Fruit fly (Drosophila melanogaster) whole organism, embryonic: ENCODE results near the gene Amun.
A peak's percentile ranks its signal among the peaks of the same experiment; 100 is the strongest.

ENCODE experiments used
- Aef1 ChIP-seq: fragments of 200-800 bp; sonication (Bioruptor generic); IDR thresholded peaks from 3 replicates; pipeline ENCODE4 v1.3.6; 2022; ENCODE audit warnings: missing biosample characterization, missing genetic modification characterization
- CG10565 ChIP-seq: fragments of 200-800 bp; sonication (Bioruptor generic); optimal IDR thresholded peaks from 3 replicates; lab custom pipeline; 2016; ENCODE audit warnings: missing biosample characterization, mild to moderate bottlenecking, missing genetic modification characterization
- CG11247 ChIP-seq: fragments of 200-800 bp; sonication (Bioruptor generic); IDR thresholded peaks from 2 replicates; pipeline ENCODE4 v1.3.6; 2022; ENCODE audit warnings: missing biosample characterization, missing genetic modification characterization
- CG11723 ChIP-seq: fragments of 200-800 bp; sonication (Bioruptor generic); optimal IDR thresholded peaks from 2 replicates; lab custom pipeline; 2017; ENCODE audit warnings: missing biosample characterization, mild to moderate bottlenecking, missing genetic modification characterization
- CG13624 ChIP-seq: fragments of 200-800 bp; sonication (Bioruptor generic); optimal IDR thresholded peaks from 2 replicates; lab custom pipeline; 2016; ENCODE audit warnings: missing biosample characterization, missing genetic modification characterization
- CG14441 ChIP-seq: fragments of 200-800 bp; sonication (Bioruptor generic); IDR thresholded peaks from 2 replicates; pipeline ENCODE4 v1.3.6; 2022; ENCODE audit warnings: missing biosample characterization, missing genetic modification characterization
- CG14667 ChIP-seq: fragments of 200-800 bp; sonication (Bioruptor generic); IDR thresholded peaks from 2 replicates; pipeline ENCODE4 v1.3.6; 2022; ENCODE audit warnings: missing biosample characterization, missing genetic modification characterization
- CG15601 ChIP-seq: fragments of 200-800 bp; sonication (Bioruptor generic); optimal IDR thresholded peaks from 3 replicates; lab custom pipeline; 2019; ENCODE audit warnings: missing biosample characterization, mild to moderate bottlenecking, missing genetic modification characterization, moderate library complexity
- CG1792 ChIP-seq: fragments of 200-800 bp; sonication (Bioruptor generic); optimal IDR thresholded peaks from 2 replicates; lab custom pipeline; 2016; ENCODE audit warnings: missing biosample characterization, missing genetic modification characterization
- CG18262 ChIP-seq: fragments of 200-800 bp; optimal IDR thresholded peaks from 3 replicates; lab custom pipeline; 2019; ENCODE audit warnings: missing biosample characterization, mild to moderate bottlenecking, missing genetic modification characterization, moderate library complexity
- CG3163 ChIP-seq: fragments of 200-800 bp; sonication (Bioruptor generic); optimal IDR thresholded peaks from 3 replicates; lab custom pipeline; 2016; ENCODE audit warnings: missing biosample characterization, missing genetic modification characterization
- CG32767 ChIP-seq: fragments of 200-800 bp; sonication (Bioruptor generic); IDR thresholded peaks from 2 replicates; pipeline ENCODE4 v1.3.6; 2022; ENCODE audit warnings: missing biosample characterization, missing genetic modification characterization
- CG3995 ChIP-seq: fragments of 200-800 bp; sonication (Bioruptor generic); optimal IDR thresholded peaks from 3 replicates; lab custom pipeline; 2016; ENCODE audit warnings: missing biosample characterization, missing genetic modification characterization
- CG43689 ChIP-seq: fragments of 200-800 bp; sonication (Bioruptor generic); IDR thresholded peaks from 2 replicates; pipeline ENCODE4 v1.3.6; 2022; ENCODE audit warnings: missing biosample characterization, missing genetic modification characterization
- CG4424 ChIP-seq: fragments of 200-800 bp; sonication (Bioruptor generic); optimal IDR thresholded peaks from 3 replicates; lab custom pipeline; 2016; ENCODE audit warnings: missing biosample characterization, missing genetic modification characterization
- CG5245 ChIP-seq: fragments of 200-800 bp; sonication (Bioruptor generic); optimal IDR thresholded peaks from 3 replicates; lab custom pipeline; 2016; ENCODE audit warnings: missing biosample characterization, missing genetic modification characterization
- CG6654 ChIP-seq: fragments of 200-800 bp; sonication (Bioruptor generic); optimal IDR thresholded peaks from 2 replicates; lab custom pipeline; 2017; ENCODE audit warnings: missing biosample characterization, mild to moderate bottlenecking, missing genetic modification characterization
- CG6683 ChIP-seq: fragments of 200-800 bp; sonication (Bioruptor generic); optimal IDR thresholded peaks from 2 replicates; lab custom pipeline; 2017; ENCODE audit warnings: missing biosample characterization, mild to moderate bottlenecking, missing genetic modification characterization, missing genetic modification reagents
- CG8388 ChIP-seq: fragments of 200-800 bp; sonication (Bioruptor generic); optimal IDR thresholded peaks from 2 replicates; lab custom pipeline; 2019; ENCODE audit warnings: missing biosample characterization, mild to moderate bottlenecking, missing genetic modification characterization, moderate library complexity
- D ChIP-seq, 2 experiments: fragments of 200-800 bp in 1 of 2; fragments of >200 bp in 1 of 2; sonication (Bioruptor generic) in 1 of 2; optimal IDR thresholded peaks; 2 replicates in 1 of 2; 3 replicates in 1 of 2; lab custom pipeline; 2017; ENCODE audit warnings: mild to moderate bottlenecking in 1 of 2, missing biosample characterization in 1 of 2, missing genetic modification characterization in 1 of 2, missing genetic modification reagents in 1 of 2
- Dad ChIP-seq: fragments of 200-800 bp; sonication (Bioruptor generic); optimal IDR thresholded peaks from 3 replicates; lab custom pipeline; 2016; ENCODE audit warnings: missing biosample characterization, missing genetic modification characterization
- Gug ChIP-seq: fragments of 200-800 bp; sonication (Bioruptor generic); IDR thresholded peaks from 4 replicates; pipeline ENCODE4 v1.3.6; 2022; ENCODE audit warnings: missing biosample characterization, missing genetic modification characterization
- HHEX ChIP-seq: fragments of 200-800 bp; sonication (Bioruptor generic); optimal IDR thresholded peaks from 3 replicates; lab custom pipeline; 2017; ENCODE audit warnings: missing biosample characterization, mild to moderate bottlenecking, missing genetic modification characterization, missing genetic modification reagents
- Hr39 ChIP-seq: fragments of >200 bp; optimal IDR thresholded peaks from 2 replicates; lab custom pipeline; 2017
- Max ChIP-seq: fragments of 200-800 bp; sonication (Bioruptor generic); optimal IDR thresholded peaks from 2 replicates; lab custom pipeline; 2016; ENCODE audit warnings: missing biosample characterization, mild to moderate bottlenecking, missing genetic modification characterization
- Mes4 ChIP-seq: fragments of 200-800 bp; sonication (Bioruptor generic); optimal IDR thresholded peaks from 2 replicates; lab custom pipeline; 2016; ENCODE audit warnings: missing biosample characterization, missing genetic modification characterization
- Scr ChIP-seq: fragments of 200-800 bp; sonication (Bioruptor generic); IDR thresholded peaks from 2 replicates; pipeline ENCODE4 v1.3.6; 2022; ENCODE audit warnings: missing biosample characterization, missing genetic modification characterization; ENCODE audit not compliant: partially characterized antibody
- Sry-δ ChIP-seq: fragments of 200-800 bp; sonication (Bioruptor generic); optimal IDR thresholded peaks from 2 replicates; lab custom pipeline; 2016; ENCODE audit warnings: missing biosample characterization, missing genetic modification characterization
- Trl ChIP-seq, 3 experiments: fragments of >200 bp in 2 of 3; fragments of 200-800 bp in 1 of 3; sonication (Bioruptor generic) in 1 of 3; optimal IDR thresholded peaks; 2 replicates in 1 of 3; 3 replicates in 2 of 3; lab custom pipeline; 2016 to 2017; ENCODE audit warnings: missing biosample characterization in 1 of 3, missing genetic modification characterization in 1 of 3
- YL-1 ChIP-seq: fragments of 200-800 bp; sonication (Bioruptor generic); optimal IDR thresholded peaks from 3 replicates; lab custom pipeline; 2017; ENCODE audit warnings: missing biosample characterization, mild to moderate bottlenecking, missing genetic modification characterization
- ac ChIP-seq: fragments of 200-800 bp; sonication (Bioruptor generic); optimal IDR thresholded peaks from 3 replicates; lab custom pipeline; 2017; ENCODE audit warnings: missing biosample characterization, mild to moderate bottlenecking, missing genetic modification characterization
- bab2 ChIP-seq: fragments of 200-800 bp; sonication (Bioruptor generic); optimal IDR thresholded peaks from 2 replicates; lab custom pipeline; 2016; ENCODE audit warnings: missing biosample characterization, missing genetic modification characterization
- bsh ChIP-seq, 2 experiments: fragments of 200-800 bp; sonication (Bioruptor generic); optimal IDR thresholded peaks; 2 replicates each; lab custom pipeline; 2017 to 2018; ENCODE audit warnings: mild to moderate bottlenecking in 2 of 2, missing biosample characterization in 2 of 2, missing genetic modification characterization in 2 of 2, moderate library complexity in 1 of 2
- cato ChIP-seq: fragments of 200-800 bp; sonication (Bioruptor generic); optimal IDR thresholded peaks from 2 replicates; lab custom pipeline; 2016; ENCODE audit warnings: missing biosample characterization, missing genetic modification characterization, borderline replicate concordance
- chn ChIP-seq: fragments of 200-800 bp; sonication (Bioruptor generic); optimal IDR thresholded peaks from 2 replicates; lab custom pipeline; 2016; ENCODE audit warnings: missing biosample characterization, missing genetic modification characterization
- danr ChIP-seq: fragments of 200-800 bp; sonication (Bioruptor generic); IDR thresholded peaks from 2 replicates; pipeline ENCODE4 v1.3.6; 2022; ENCODE audit warnings: missing biosample characterization, missing genetic modification characterization
- en ChIP-seq: fragments of 200-800 bp; sonication (Bioruptor generic); optimal IDR thresholded peaks from 2 replicates; lab custom pipeline; 2016; ENCODE audit warnings: missing biosample characterization, missing genetic modification characterization
- eve ChIP-seq, 2 experiments: fragments of >200 bp; optimal IDR thresholded peaks; 2 replicates each; lab custom pipeline; 2017; ENCODE audit warnings: missing biosample characterization in 2 of 2, missing genetic modification characterization in 2 of 2
- gfzf ChIP-seq: fragments of 200-800 bp; sonication (Bioruptor generic); optimal IDR thresholded peaks from 2 replicates; lab custom pipeline; 2016; ENCODE audit warnings: missing biosample characterization, mild to moderate bottlenecking, missing genetic modification characterization, moderate library complexity
- ham ChIP-seq: fragments of 200-800 bp; sonication (Bioruptor generic); IDR thresholded peaks from 2 replicates; pipeline ENCODE4 v1.3.6; 2022; ENCODE audit warnings: missing biosample characterization, missing genetic modification characterization
- kni ChIP-seq: fragments of 200-800 bp; sonication (Bioruptor generic); optimal IDR thresholded peaks from 3 replicates; lab custom pipeline; 2017; ENCODE audit warnings: mild to moderate bottlenecking, missing biosample characterization, missing genetic modification reagents, missing genetic modification characterization
- nau ChIP-seq: fragments of 200-800 bp; sonication (Bioruptor generic); optimal IDR thresholded peaks from 3 replicates; lab custom pipeline; 2017; ENCODE audit warnings: missing biosample characterization, mild to moderate bottlenecking, missing genetic modification characterization, missing genetic modification reagents
- odd ChIP-seq: fragments of 200-800 bp; sonication (Bioruptor generic); optimal IDR thresholded peaks from 2 replicates; lab custom pipeline; 2017; ENCODE audit warnings: missing biosample characterization, mild to moderate bottlenecking, missing genetic modification characterization
- psq ChIP-seq: fragments of 200-800 bp; sonication (Bioruptor generic); optimal IDR thresholded peaks from 2 replicates; lab custom pipeline; 2017; ENCODE audit warnings: missing biosample characterization, missing genetic modification characterization
- run ChIP-seq: fragments of 200-800 bp; sonication (Bioruptor generic); optimal IDR thresholded peaks from 3 replicates; lab custom pipeline; 2018; ENCODE audit warnings: missing biosample characterization, mild to moderate bottlenecking, missing genetic modification characterization
- salm ChIP-seq: fragments of 200-800 bp; sonication (Bioruptor generic); optimal IDR thresholded peaks from 2 replicates; lab custom pipeline; 2018; ENCODE audit warnings: missing biosample characterization, mild to moderate bottlenecking, missing genetic modification characterization
- sens ChIP-seq: fragments of 200-800 bp; sonication (Bioruptor generic); peaks from one replicate; lab custom pipeline; 2016; ENCODE audit warnings: missing biosample characterization, missing genetic modification characterization
- sens-2 ChIP-seq: fragments of 200-800 bp; sonication (Bioruptor generic); IDR thresholded peaks from 2 replicates; pipeline ENCODE4 v1.3.6; 2022; ENCODE audit warnings: missing biosample characterization, missing genetic modification characterization
- sisA ChIP-seq: fragments of 200-800 bp; sonication (Bioruptor generic); IDR thresholded peaks from 2 replicates; pipeline ENCODE4 v1.3.6; 2022; ENCODE audit warnings: missing biosample characterization, missing genetic modification characterization

Gene Amun

dm6 chrX:11715937-11716730 lies 769 bp upstream of the Amun start (continued):
- TF ChIP-seq Sry-δ (GFP tag; lab: Kevin White, UChicago) (peak; percentile 41), sens (GFP tag; lab: Kevin White, UChicago) (peak; percentile 96), sens-2 (peak; percentile 34; the same call in 1 of the 2 replicates), bsh (GFP tag; optimal IDR thresholded peaks at IDR 0.05; lab: Kevin White, UChicago) (peak; percentile 82 to 88), Scr (GFP tag; lab: Robert Waterston, UW) (peak; percentile 77), Max (GFP tag; lab: Kevin White, UChicago) (peak; percentile 88), nau (peak; percentile 74), ac (GFP tag; lab: Kevin White, UChicago) (peak; percentile 80), Trl (optimal IDR thresholded peaks at IDR 0.05; lab: Kevin White, UChicago) (peak in 1 of 2 experiments; percentile 7), Trl (GFP tag; optimal IDR thresholded peaks at IDR 0.05; lab: Kevin White, UChicago) (peak; percentile 66), CG15601 (tag; lab: Kevin White, UChicago) (peak; percentile 70), Aef1 (GFP tag; lab: Robert Waterston, UW) (peak; percentile 71), CG18262 (tag; lab: Kevin White, UChicago) (peak; percentile 93), run (tag; lab: Kevin White, UChicago) (peak; percentile 85), eve (GFP tag; optimal IDR thresholded peaks at IDR 0.05; lab: Kevin White, UChicago) (no peak), bab2 (peak; percentile 81), en (GFP tag; lab: Kevin White, UChicago) (peak; percentile 67), kni (GFP tag; lab: Kevin White, UChicago) (no peak), Gug (peak; percentile 64; the same call in 3 of the 4 replicates), CG11247 (GFP tag; lab: Robert Waterston, UW) (peak; percentile 61), CG6683 (GFP tag; lab: Kevin White, UChicago) (peak; percentile 76), CG43689 (GFP tag; lab: Robert Waterston, UW) (no peak), CG32767 (GFP tag; lab: Robert Waterston, UW) (peak; percentile 90), chn (GFP tag; lab: Kevin White, UChicago) (peak; percentile 89), cato (GFP tag; lab: Kevin White, UChicago) (peak; percentile 74), Hr39 (lab: Kevin White, UChicago) (no peak), CG1792 (GFP tag; lab: Kevin White, UChicago) (peak; percentile 79), psq (GFP tag; lab: Kevin White, UChicago) (peak; percentile 90), Mes4 (GFP tag; lab: Kevin White, UChicago) (peak; percentile 56), danr (peak; percentile 82), CG4424 (peak; percentile 81), CG3163 (GFP tag; lab: Kevin White, UChicago) (peak; percentile 67), CG10565 (GFP tag; lab: Kevin White, UChicago) (peak; percentile 64), CG14667 (GFP tag; lab: Robert Waterston, UW) (peak; percentile 58), CG11723 (GFP tag; lab: Kevin White, UChicago) (peak; percentile 71), HHEX (GFP tag; lab: Kevin White, UChicago) (peak; percentile 86), CG3995 (GFP tag; lab: Kevin White, UChicago) (peak; percentile 56), sisA (GFP tag; lab: Robert Waterston, UW) (peak; percentile 84), CG14441 (GFP tag; lab: Robert Waterston, UW) (peak; percentile 71), gfzf (GFP tag; lab: Kevin White, UChicago) (peak; percentile 2), CG8388 (peak; percentile 82), odd (peak; percentile 90), CG5245 (GFP tag; lab: Kevin White, UChicago) (peak; percentile 60), Dad (peak; percentile 72), ham (GFP tag; lab: Robert Waterston, UW) (peak; percentile 74), D (optimal IDR thresholded peaks at IDR 0.05; lab: Kevin White, UChicago) (no peak), D (GFP tag; optimal IDR thresholded peaks at IDR 0.05; lab: Kevin White, UChicago) (peak; percentile 87), YL-1 (GFP tag; lab: Kevin White, UChicago) (peak; percentile 24), CG6654 (GFP tag; lab: Kevin White, UChicago) (peak; percentile 59), salm (tag; lab: Kevin White, UChicago) (peak; percentile 80), CG13624 (GFP tag; lab: Kevin White, UChicago) (peak; percentile 95)
